Fruit fly (Drosophila melanogaster) whole organism, embryonic: ENCODE measurements around the gene Polr2G.

Experiments
- Aef1 ChIP-seq: fragments of 200-800 bp; sonication (Bioruptor generic); IDR thresholded peaks from 3 replicates; pipeline ENCODE4 v1.3.6; 2022; ENCODE audit warnings: missing biosample characterization, missing genetic modification characterization
- B-H1 ChIP-seq: fragments of 200-800 bp; sonication (Bioruptor generic); IDR thresholded peaks from 3 replicates; pipeline ENCODE4 v1.3.6; 2022; ENCODE audit warnings: missing biosample characterization, missing genetic modification characterization
- Bdp1 ChIP-seq: fragments of 200-800 bp; sonication (Bioruptor generic); optimal IDR thresholded peaks from 3 replicates; lab custom pipeline; 2016; ENCODE audit warnings: missing biosample characterization, missing genetic modification characterization
- Blimp-1 ChIP-seq: fragments of 200-800 bp; sonication (Bioruptor generic); optimal IDR thresholded peaks from 3 replicates; lab custom pipeline; 2018; ENCODE audit warnings: missing biosample characterization, missing genetic modification characterization, mild to moderate bottlenecking, moderate library complexity, missing genetic modification reagents
- CG11093 ChIP-seq: fragments of 200-800 bp; sonication (Bioruptor generic); IDR thresholded peaks from 3 replicates; pipeline ENCODE4 v1.3.6; 2022; ENCODE audit warnings: missing biosample characterization, missing genetic modification characterization
- CG1233 ChIP-seq: fragments of 200-800 bp; sonication (Bioruptor generic); optimal IDR thresholded peaks from 4 replicates; lab custom pipeline; 2018; ENCODE audit warnings: missing biosample characterization, mild to moderate bottlenecking, missing genetic modification characterization
- CG15011 ChIP-seq: fragments of 200-800 bp; sonication (Bioruptor generic); optimal IDR thresholded peaks from 3 replicates; lab custom pipeline; 2018; ENCODE audit warnings: missing biosample characterization, mild to moderate bottlenecking, missing genetic modification characterization
- CG15514 ChIP-seq: fragments of 200-800 bp; sonication (Bioruptor generic); optimal IDR thresholded peaks from 3 replicates; lab custom pipeline; 2017; ENCODE audit warnings: missing biosample characterization, missing genetic modification characterization, mild to moderate bottlenecking, moderate library complexity, missing genetic modification reagents
- CG17802 ChIP-seq: fragments of 200-800 bp; sonication (Bioruptor generic); optimal IDR thresholded peaks from 2 replicates; lab custom pipeline; 2018; ENCODE audit warnings: missing biosample characterization, mild to moderate bottlenecking, missing genetic modification characterization, moderate library complexity
- CG30431 ChIP-seq: fragments of 200-800 bp; sonication (Bioruptor generic); optimal IDR thresholded peaks from 2 replicates; lab custom pipeline; 2017; ENCODE audit warnings: missing biosample characterization, missing genetic modification characterization
- CG31224 ChIP-seq: fragments of 200-800 bp; sonication (Bioruptor generic); IDR thresholded peaks from 2 replicates; pipeline ENCODE4 v1.3.6; 2022; ENCODE audit warnings: missing biosample characterization, missing genetic modification characterization
- CG31365 ChIP-seq: fragments of 200-800 bp; sonication (Bioruptor generic); optimal IDR thresholded peaks from 2 replicates; lab custom pipeline; 2018; ENCODE audit warnings: missing biosample characterization, mild to moderate bottlenecking, missing genetic modification characterization
- CG32532 ChIP-seq: fragments of 200-800 bp; sonication (Bioruptor generic); IDR thresholded peaks from 2 replicates; pipeline ENCODE4 v1.3.6; 2022; ENCODE audit warnings: missing biosample characterization, missing genetic modification characterization
- CG32772 ChIP-seq: fragments of 200-800 bp; sonication (Bioruptor generic); IDR thresholded peaks from 2 replicates; pipeline ENCODE4 v1.3.6; 2022; ENCODE audit warnings: missing biosample characterization, missing genetic modification characterization
- CG4707 ChIP-seq: fragments of 200-800 bp; sonication (Bioruptor generic); optimal IDR thresholded peaks from 2 replicates; lab custom pipeline; 2018; ENCODE audit warnings: missing biosample characterization, mild to moderate bottlenecking, missing genetic modification characterization, moderate library complexity
- CG4730 ChIP-seq: fragments of 200-800 bp; sonication (Bioruptor generic); IDR thresholded peaks from 2 replicates; pipeline ENCODE4 v1.3.6; 2022; ENCODE audit warnings: missing biosample characterization, missing genetic modification characterization
- CG5953 ChIP-seq: fragments of 200-800 bp; sonication (Bioruptor generic); IDR thresholded peaks from 2 replicates; pipeline ENCODE4 v1.3.6; 2022; ENCODE audit warnings: missing biosample characterization, missing genetic modification characterization
- CG6175 ChIP-seq: fragments of 200-800 bp; sonication (Bioruptor generic); IDR thresholded peaks from 3 replicates; pipeline ENCODE4 v1.3.6; 2022; ENCODE audit warnings: missing biosample characterization, missing genetic modification characterization
- CG6689 ChIP-seq: fragments of 200-800 bp; sonication (Bioruptor generic); IDR thresholded peaks from 2 replicates; pipeline ENCODE4 v1.3.6; 2022; ENCODE audit warnings: missing biosample characterization, missing genetic modification characterization
- CG9727 ChIP-seq: fragments of 200-800 bp; sonication (Bioruptor generic); optimal IDR thresholded peaks from 3 replicates; lab custom pipeline; 2017; ENCODE audit warnings: missing biosample characterization, mild to moderate bottlenecking, missing genetic modification characterization
- D19B ChIP-seq: fragments of 200-800 bp; sonication (Bioruptor generic); optimal IDR thresholded peaks from 2 replicates; lab custom pipeline; 2017; ENCODE audit warnings: missing biosample characterization, mild to moderate bottlenecking, missing genetic modification characterization
- Ets65A ChIP-seq: fragments of 200-800 bp; sonication (Bioruptor generic); peaks from one replicate; lab custom pipeline; 2016; ENCODE audit warnings: missing biosample characterization, missing genetic modification characterization
- Fer2 ChIP-seq: fragments of 200-800 bp; sonication (Bioruptor generic); optimal IDR thresholded peaks from 2 replicates; lab custom pipeline; 2018; ENCODE audit warnings: missing biosample characterization, mild to moderate bottlenecking, missing genetic modification characterization, moderate library complexity
- HLH3B ChIP-seq: fragments of 200-800 bp; sonication (Bioruptor generic); IDR thresholded peaks from 2 replicates; pipeline ENCODE4 v1.3.6; 2022; ENCODE audit warnings: missing biosample characterization, missing genetic modification characterization
- HLH54F ChIP-seq: fragments of 200-800 bp; sonication (Bioruptor generic); optimal IDR thresholded peaks from 3 replicates; lab custom pipeline; 2016; ENCODE audit warnings: missing biosample characterization, missing genetic modification characterization
- Hmx ChIP-seq: fragments of 200-800 bp; sonication (Bioruptor generic); optimal IDR thresholded peaks from 2 replicates; lab custom pipeline; 2016; ENCODE audit warnings: missing biosample characterization, missing genetic modification characterization
- Hr3 ChIP-seq: fragments of 200-800 bp; sonication (Bioruptor generic); optimal IDR thresholded peaks from 3 replicates; lab custom pipeline; 2016; ENCODE audit warnings: missing biosample characterization, missing genetic modification characterization
- Hsf ChIP-seq: fragments of 200-800 bp; sonication (Bioruptor generic); optimal IDR thresholded peaks from 3 replicates; lab custom pipeline; 2016; ENCODE audit warnings: missing biosample characterization, missing genetic modification characterization
- MESR4 ChIP-seq: fragments of 200-800 bp; sonication (Bioruptor generic); optimal IDR thresholded peaks from 2 replicates; lab custom pipeline; 2018; ENCODE audit warnings: missing biosample characterization, mild to moderate bottlenecking, missing genetic modification characterization, moderate library complexity
- Med ChIP-seq: fragments of 200-800 bp; sonication (Bioruptor generic); peaks from one replicate; lab custom pipeline; 2016; ENCODE audit warnings: missing biosample characterization, missing genetic modification characterization, mild to moderate bottlenecking, inconsistent platforms, moderate library complexity
- Myb ChIP-seq: fragments of 200-800 bp; sonication (Bioruptor generic); optimal IDR thresholded peaks from 2 replicates; lab custom pipeline; 2016; ENCODE audit warnings: missing biosample characterization, missing genetic modification characterization
- NC2α ChIP-seq: fragments of 200-800 bp; sonication (Bioruptor generic); optimal IDR thresholded peaks from 2 replicates; lab custom pipeline; 2016; ENCODE audit warnings: missing biosample characterization, missing genetic modification characterization
- Poxn ChIP-seq: fragments of 200-800 bp; sonication (Bioruptor generic); IDR thresholded peaks from 2 replicates; pipeline ENCODE4 v1.3.6; 2022; ENCODE audit warnings: missing biosample characterization, missing genetic modification characterization
- Taf1 ChIP-seq: fragments of 200-800 bp; sonication (Bioruptor generic); IDR thresholded peaks from 2 replicates; pipeline ENCODE4 v1.3.6; 2022; ENCODE audit warnings: missing biosample characterization, missing genetic modification characterization
- Trl ChIP-seq, 3 experiments: fragments of >200 bp in 2 of 3; fragments of 200-800 bp in 1 of 3; sonication (Bioruptor generic) in 1 of 3; optimal IDR thresholded peaks; 2 replicates in 1 of 3; 3 replicates in 2 of 3; lab custom pipeline; 2016 to 2017; ENCODE audit warnings: missing biosample characterization in 1 of 3, missing genetic modification characterization in 1 of 3
- az2 ChIP-seq: fragments of 200-800 bp; sonication (Bioruptor generic); optimal IDR thresholded peaks from 3 replicates; lab custom pipeline; 2016; ENCODE audit warnings: missing biosample characterization, missing genetic modification characterization
- ci ChIP-seq: fragments of 200-800 bp; sonication (Bioruptor generic); IDR thresholded peaks from 3 replicates; pipeline ENCODE4 v1.3.6; 2022; ENCODE audit warnings: missing biosample characterization, missing genetic modification characterization
- emc ChIP-seq: fragments of 200-800 bp; sonication (Bioruptor generic); optimal IDR thresholded peaks from 2 replicates; lab custom pipeline; 2016; ENCODE audit warnings: missing biosample characterization, missing genetic modification characterization
- ems ChIP-seq: fragments of 200-800 bp; sonication (Bioruptor generic); optimal IDR thresholded peaks from 3 replicates; lab custom pipeline; 2016; ENCODE audit warnings: missing biosample characterization, missing genetic modification characterization
- esg ChIP-seq: fragments of 200-800 bp; sonication (Bioruptor generic); conservative IDR thresholded peaks from 2 replicates; pipeline ENCODE4 v1.3.6; 2022; ENCODE audit warnings: missing biosample characterization, missing genetic modification characterization
- gt ChIP-seq: fragments of 200-800 bp; sonication (Bioruptor generic); IDR thresholded peaks from 2 replicates; pipeline ENCODE4 v1.3.6; 2022; ENCODE audit warnings: missing biosample characterization, missing genetic modification characterization
- ind ChIP-seq: fragments of 200-800 bp; sonication (Bioruptor generic); optimal IDR thresholded peaks from 3 replicates; lab custom pipeline; 2016; ENCODE audit warnings: missing biosample characterization, missing genetic modification characterization
- jigr1 ChIP-seq: fragments of 200-800 bp; sonication (Bioruptor generic); IDR thresholded peaks from 3 replicates; pipeline ENCODE4 v1.3.6; 2022; ENCODE audit warnings: missing biosample characterization, missing genetic modification characterization
- ken ChIP-seq: fragments of 200-800 bp; sonication (Bioruptor generic); IDR thresholded peaks from 3 replicates; pipeline ENCODE4 v1.3.6; 2022; ENCODE audit warnings: missing biosample characterization, missing genetic modification characterization
- kni ChIP-seq: fragments of 200-800 bp; sonication (Bioruptor generic); optimal IDR thresholded peaks from 3 replicates; lab custom pipeline; 2017; ENCODE audit warnings: mild to moderate bottlenecking, missing biosample characterization, missing genetic modification reagents, missing genetic modification characterization
- onecut ChIP-seq: fragments of 200-800 bp; sonication (Bioruptor generic); IDR thresholded peaks from 2 replicates; pipeline ENCODE4 v1.3.6; 2022; ENCODE audit warnings: missing biosample characterization, missing genetic modification characterization
- seq ChIP-seq: fragments of 200-800 bp; sonication (Bioruptor generic); IDR thresholded peaks from 2 replicates; pipeline ENCODE4 v1.3.6; 2022; ENCODE audit warnings: missing biosample characterization, missing genetic modification characterization
- tgo ChIP-seq: fragments of 200-800 bp; sonication (Bioruptor generic); IDR thresholded peaks from 3 replicates; pipeline ENCODE4 v1.3.6; 2022; ENCODE audit warnings: missing biosample characterization, missing genetic modification characterization
- tna ChIP-seq: fragments of 200-800 bp; sonication (Bioruptor generic); IDR thresholded peaks from 2 replicates; pipeline ENCODE4 v1.3.6; 2022; ENCODE audit warnings: missing biosample characterization, missing genetic modification characterization; ENCODE audit not compliant: partially characterized antibody
- wdn ChIP-seq: fragments of 200-800 bp; sonication (Bioruptor generic); IDR thresholded peaks from 2 replicates; pipeline ENCODE4 v1.3.6; 2022; ENCODE audit warnings: missing biosample characterization, missing genetic modification characterization
- zfh2 ChIP-seq: fragments of 200-800 bp; sonication (Bioruptor generic); optimal IDR thresholded peaks from 2 replicates; lab custom pipeline; 2016; ENCODE audit warnings: missing biosample characterization, missing genetic modification characterization

The Polr2G gene

DNA sequence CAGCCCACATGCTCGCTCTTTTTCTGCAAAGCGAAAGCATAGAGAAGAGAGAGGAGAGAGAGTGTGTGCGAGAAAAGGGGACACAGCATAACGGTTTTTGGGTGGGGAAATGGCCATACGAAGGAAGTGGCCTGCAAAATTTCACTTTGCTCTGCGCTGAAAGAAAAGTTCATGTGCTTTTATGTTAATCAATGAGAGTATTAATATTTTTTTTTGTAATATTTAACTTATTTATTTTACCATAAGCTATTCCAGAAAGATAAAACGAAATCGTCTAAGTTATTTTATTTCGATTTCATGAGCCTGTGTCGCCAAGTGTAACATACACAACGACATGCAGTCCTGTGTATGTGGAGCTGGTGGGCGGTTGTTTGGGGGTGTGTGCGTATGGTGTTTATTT, 27.5 kb upstream of the Polr2G start:
- peak; percentile 86 for TF ChIP-seq CG32532
- peak; percentile 89 for TF ChIP-seq Ets65A (GFP tag; lab: Kevin White, UChicago)
- TF ChIP-seq Med (GFP tag; lab: Kevin White, UChicago), result peak; percentile 77
- peak; percentile 67 for TF ChIP-seq Taf1 (GFP tag; lab: Robert Waterston, UW)
- TF ChIP-seq tgo (GFP tag; lab: Robert Waterston, UW), result peak; percentile 80
- TF ChIP-seq ind (GFP tag; lab: Kevin White, UChicago), result peak; percentile 58
- no peak for TF ChIP-seq Hmx (GFP tag; lab: Kevin White, UChicago)
- peak; percentile 54; the same call in 1 of the 2 replicates for TF ChIP-seq CG5953 (GFP tag; lab: Robert Waterston, UW)
- peak; percentile 32 for TF ChIP-seq zfh2 (GFP tag; lab: Kevin White, UChicago)
- TF ChIP-seq CG11093, result peak; percentile 63; the same call in 2 of the 3 replicates
- 0 out of 3 replicates have a peak, but pooled peaks have one; percentile 57 for TF ChIP-seq CG6175
- no peak for TF ChIP-seq CG1233 (GFP tag; lab: Kevin White, UChicago)
- TF ChIP-seq tna, result no peak
- TF ChIP-seq emc (GFP tag; lab: Kevin White, UChicago), result no peak
- TF ChIP-seq D19B (GFP tag; lab: Kevin White, UChicago), result peak; percentile 16
- no peak for TF ChIP-seq MESR4 (GFP tag; lab: Kevin White, UChicago)
- no peak for TF ChIP-seq CG31365
- TF ChIP-seq Myb, result no peak
- peak; percentile 51 for TF ChIP-seq onecut (GFP tag; lab: Robert Waterston, UW)
- peak; percentile 18 for TF ChIP-seq Bdp1 (GFP tag; lab: Kevin White, UChicago)
- TF ChIP-seq Hr3 (GFP tag; lab: Kevin White, UChicago), result peak; percentile 62
- TF ChIP-seq Trl (optimal IDR thresholded peaks at IDR 0.05; lab: Kevin White, UChicago), result peak; percentile 47 to 60
- no peak for TF ChIP-seq Trl (GFP tag; optimal IDR thresholded peaks at IDR 0.05; lab: Kevin White, UChicago)
- TF ChIP-seq seq (GFP tag; lab: Robert Waterston, UW), result peak; percentile 74
- TF ChIP-seq gt (GFP tag; lab: Robert Waterston, UW), result 0 out of 2 replicates have a peak, but pooled peaks have one; percentile 14
- peak; percentile 34 for TF ChIP-seq az2
- peak; percentile 32 for TF ChIP-seq HLH54F (GFP tag; lab: Kevin White, UChicago)
- peak; percentile 29 for TF ChIP-seq Fer2 (tag; lab: Kevin White, UChicago)
- no peak for TF ChIP-seq CG17802 (tag; lab: Kevin White, UChicago)
- TF ChIP-seq ems, result peak; percentile 7
- TF ChIP-seq CG31224 (GFP tag; lab: Robert Waterston, UW), result peak; percentile 60
- TF ChIP-seq B-H1 (GFP tag; lab: Robert Waterston, UW), result peak; percentile 57; the same call in 2 of the 3 replicates
- TF ChIP-seq ken (GFP tag; lab: Robert Waterston, UW), result peak; percentile 65; the same call in 1 of the 3 replicates
- TF ChIP-seq CG32772 (GFP tag; lab: Robert Waterston, UW), result peak; percentile 69
- peak; percentile 70 for TF ChIP-seq esg (GFP tag; lab: Robert Waterston, UW)
- TF ChIP-seq Poxn (GFP tag; lab: Robert Waterston, UW), result peak; percentile 43; the same call in 1 of the 2 replicates
- TF ChIP-seq HLH3B, result peak; percentile 68
- TF ChIP-seq CG15514 (GFP tag; lab: Kevin White, UChicago), result peak; percentile 43
- peak; percentile 18 for TF ChIP-seq CG30431 (GFP tag; lab: Kevin White, UChicago)
- no peak for TF ChIP-seq NC2α (GFP tag; lab: Kevin White, UChicago)
- peak; percentile 64; the same call in 1 of the 2 replicates for TF ChIP-seq wdn (GFP tag; lab: Robert Waterston, UW)
- TF ChIP-seq ci (GFP tag; lab: Robert Waterston, UW), result peak; percentile 75; the same call in 2 of the 3 replicates
- TF ChIP-seq Hsf (GFP tag; lab: Kevin White, UChicago), result peak; percentile 45
- TF ChIP-seq kni (GFP tag; lab: Kevin White, UChicago), result no peak
- TF ChIP-seq CG4730 (GFP tag; lab: Robert Waterston, UW), result peak; percentile 62
- peak; percentile 66; the same call in 2 of the 3 replicates for TF ChIP-seq Aef1 (GFP tag; lab: Robert Waterston, UW)
- TF ChIP-seq CG6689 (GFP tag; lab: Robert Waterston, UW), result peak; percentile 64
- no peak for TF ChIP-seq Blimp-1
- peak; percentile 63 for TF ChIP-seq CG9727 (GFP tag; lab: Kevin White, UChicago)
- peak; percentile 4 for TF ChIP-seq CG4707
- no peak for TF ChIP-seq CG15011 (GFP tag; lab: Kevin White, UChicago)
- peak; percentile 26; the same call in 1 of the 3 replicates for TF ChIP-seq jigr1 (GFP tag; lab: Robert Waterston, UW)
